Fruit fly (Drosophila melanogaster): ENCODE data around the gene CG46448.

Gene CG46448

DNA sequence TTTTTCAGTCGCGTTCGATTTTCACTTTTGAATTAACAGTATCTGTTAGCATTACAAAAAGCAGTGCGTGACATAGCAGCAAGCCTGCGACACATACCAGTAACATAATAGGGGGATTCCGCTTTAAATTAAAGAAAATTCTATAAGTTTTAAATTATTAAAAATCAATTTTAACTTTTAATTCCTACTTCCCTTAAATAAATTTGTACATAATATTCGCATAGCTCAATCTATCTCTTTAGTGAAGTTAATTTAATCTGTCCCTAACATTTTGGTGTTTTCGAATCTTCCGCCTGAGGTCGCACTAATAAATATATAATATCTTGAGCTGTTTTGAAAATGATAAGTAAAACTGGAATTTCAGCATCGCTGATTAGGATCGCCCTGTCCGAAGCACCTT is 29.0 kb downstream of the CG46448 start, which contains the start of gene CG9886 (continued):
- TF ChIP-seq CG1832 (GFP tag; optimal IDR thresholded peaks at IDR 0.05) (no peak), CG9797 (GFP tag; optimal IDR thresholded peaks at IDR 0.05) (peak; percentile 39), CG12236 (GFP tag; optimal IDR thresholded peaks at IDR 0.05) (no peak), pb (GFP tag; optimal IDR thresholded peaks at IDR 0.05) (no peak), usp (GFP tag; optimal IDR thresholded peaks at IDR 0.05) (no peak), Scr (GFP tag; IDR thresholded peaks at IDR 0.05; ENCODE audit: partially characterized antibody) (no peak), CG16813 (GFP tag; IDR thresholded peaks at IDR 0.05; ENCODE audit: partially characterized antibody) (no peak), klu (GFP tag; IDR thresholded peaks at IDR 0.05) (no peak), E2f2 (GFP tag; IDR thresholded peaks at IDR 0.05) (peak; percentile 78), CG30431 (GFP tag; optimal IDR thresholded peaks at IDR 0.05) (no peak), Sox100B (GFP tag; optimal IDR thresholded peaks at IDR 0.05) (peak; percentile 39), bbx (GFP tag; IDR thresholded peaks at IDR 0.05; ENCODE audit: partially characterized antibody) (no peak), crp (GFP tag; optimal IDR thresholded peaks at IDR 0.05) (peak in 1 of 2 experiments; percentile 12), CHES-1-like (GFP tag; optimal IDR thresholded peaks at IDR 0.05) (no peak), MBD-R2 (GFP tag; IDR thresholded peaks at IDR 0.05) (peak; percentile 56; the same call in 1 of the 2 replicates), Hmx (GFP tag; optimal IDR thresholded peaks at IDR 0.05) (no peak), al (GFP tag; IDR thresholded peaks at IDR 0.05) (no peak), CG1603 (tag; optimal IDR thresholded peaks at IDR 0.05) (peak; percentile 38), tgo (GFP tag; IDR thresholded peaks at IDR 0.05) (peak; percentile 54; the same call in 1 of the 3 replicates), CG14710 (tag; optimal IDR thresholded peaks at IDR 0.05) (peak; percentile 77), ase (GFP tag; IDR thresholded peaks at IDR 0.05) (no peak), nom (GFP tag; optimal IDR thresholded peaks at IDR 0.05) (no peak), CG18619 (GFP tag; optimal IDR thresholded peaks at IDR 0.05) (peak; percentile 34), exex (tag; optimal IDR thresholded peaks at IDR 0.05) (peak; percentile 10), CG9437 (GFP tag; optimal IDR thresholded peaks at IDR 0.05) (peak; percentile 21), Dll (GFP tag; IDR thresholded peaks at IDR 0.05; ENCODE audit: partially characterized antibody) (no peak), wek (GFP tag; optimal IDR thresholded peaks at IDR 0.05) (peak; percentile 99), CG3407 (GFP tag; optimal IDR thresholded peaks at IDR 0.05) (peak; percentile 7), CG14965 (GFP tag; optimal IDR thresholded peaks at IDR 0.05; ENCODE audit: borderline replicate concordance) (no peak), Lpt (GFP tag; optimal IDR thresholded peaks at IDR 0.05) (no peak), CG4360 (GFP tag; IDR thresholded peaks at IDR 0.05) (no peak), cato (GFP tag; optimal IDR thresholded peaks at IDR 0.05; ENCODE audit: borderline replicate concordance) (no peak), ewg (GFP tag; optimal IDR thresholded peaks at IDR 0.05) (peak; percentile 8), otp (GFP tag; IDR thresholded peaks at IDR 0.05) (no peak), odd (GFP tag; optimal IDR thresholded peaks at IDR 0.05) (peak; percentile 35), Dbx (GFP tag; IDR thresholded peaks at IDR 0.05) (0 out of 3 replicates have a peak, but pooled peaks have one; percentile 34), CoRest (tag; optimal IDR thresholded peaks at IDR 0.05) (peak; percentile 82), CG17186 (GFP tag; optimal IDR thresholded peaks at IDR 0.05) (peak; percentile 6), pho (GFP tag; optimal IDR thresholded peaks at IDR 0.05) (no peak), Mes4 (GFP tag; optimal IDR thresholded peaks at IDR 0.05) (no peak), sim (GFP tag; IDR thresholded peaks at IDR 0.05) (peak; percentile 32; the same call in 1 of the 2 replicates), seq (GFP tag; IDR thresholded peaks at IDR 0.05) (no peak), ash1 (GFP tag; optimal IDR thresholded peaks at IDR 0.05) (no peak), CG32767 (GFP tag; IDR thresholded peaks at IDR 0.05) (peak; percentile 54; the same call in 1 of the 2 replicates), jing (GFP tag; optimal IDR thresholded peaks at IDR 0.05) (peak; percentile 21), CG17912 (GFP tag; optimal IDR thresholded peaks at IDR 0.05) (no peak), crol (GFP tag; IDR thresholded peaks at IDR 0.05) (no peak), CG33557 (GFP tag; optimal IDR thresholded peaks at IDR 0.05) (peak; percentile 57), lilli (GFP tag; optimal IDR thresholded peaks at IDR 0.05) (peak; percentile 67), gsb-n (tag; optimal IDR thresholded peaks at IDR 0.05) (peak; percentile 72), Deaf1 (tag; optimal IDR thresholded peaks at IDR 0.05) (peak; percentile 44)

Measured in whole organism, embryonic.